Worm (Caenorhabditis elegans): ENCODE measurements around the gene atgl-1.

Gene atgl-1

DNA sequence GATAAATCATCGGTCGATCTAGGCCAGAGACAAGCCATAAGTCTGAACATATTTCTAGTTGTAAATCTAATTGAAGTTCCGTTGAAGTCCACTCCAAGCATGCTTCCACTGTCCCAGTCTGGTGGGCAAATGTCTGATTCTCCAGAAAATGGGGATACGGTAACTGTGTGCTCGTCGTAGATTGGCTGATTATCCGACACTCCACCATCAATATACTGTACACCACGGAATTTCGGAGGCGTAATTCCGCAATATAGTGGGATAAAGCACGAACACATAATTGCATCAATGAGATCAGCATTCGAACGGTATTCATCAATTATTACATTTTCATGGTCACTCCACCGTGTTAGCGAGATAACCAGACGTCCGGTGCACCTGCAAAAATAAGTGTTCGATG, 1.0 kb downstream of the atgl-1 start:
- no peak for TF ChIP-seq rcor-1 (GFP tag; IDR thresholded peaks at IDR 0.05)
- TF ChIP-seq mxl-1 (tag; optimal IDR thresholded peaks at IDR 0.05), result no peak
- TF ChIP-seq rec-8 (tag; optimal IDR thresholded peaks at IDR 0.05), result no peak
- no peak for TF ChIP-seq lin-40 (tag; optimal IDR thresholded peaks at IDR 0.05)
- no peak for TF ChIP-seq Y95B8A.8 (GFP tag; IDR thresholded peaks at IDR 0.05)
- peak; percentile 41 for TF ChIP-seq ztf-26 (tag; optimal IDR thresholded peaks at IDR 0.05)
- TF ChIP-seq snpc-1.1 (tag; optimal IDR thresholded peaks at IDR 0.05; ENCODE audit: insufficient read depth), result no peak
- TF ChIP-seq D2030.7 (GFP tag; IDR thresholded peaks at IDR 0.05), result no peak
- TF ChIP-seq madf-6 (GFP tag; IDR thresholded peaks at IDR 0.05), result no peak
- TF ChIP-seq nfyb-1 (GFP tag; IDR thresholded peaks at IDR 0.05), result 0 out of 2 replicates have a peak, but pooled peaks have one; percentile 6
- no peak for TF ChIP-seq aptf-3 (GFP tag; IDR thresholded peaks at IDR 0.05)
- no peak for TF ChIP-seq dox-1 (GFP tag; IDR thresholded peaks at IDR 0.05)
- no peak for TF ChIP-seq ztf-22 (GFP tag; optimal IDR thresholded peaks at IDR 0.05)
- no peak for TF ChIP-seq F22D6.2 (tag; optimal IDR thresholded peaks at IDR 0.05)
- 0 out of 2 replicates have a peak, but pooled peaks have one; percentile 35 for TF ChIP-seq hsf-1 (GFP tag; IDR thresholded peaks at IDR 0.05)
- TF ChIP-seq madf-3 (GFP tag; IDR thresholded peaks at IDR 0.05), result 0 out of 2 replicates have a peak, but pooled peaks have one; percentile 18
- no peak for TF ChIP-seq ekl-4 (GFP tag; IDR thresholded peaks at IDR 0.05)
- no peak for TF ChIP-seq hmg-1.2 (GFP tag; IDR thresholded peaks at IDR 0.05)
- TF ChIP-seq zfh-2 (GFP tag; conservative IDR thresholded peaks at IDR 0.05), result no peak
- no peak for TF ChIP-seq pha-4 (tag; optimal IDR thresholded peaks at IDR 0.05)
- TF ChIP-seq F57A8.1 (GFP tag; optimal IDR thresholded peaks at IDR 0.05), result no peak
- TF ChIP-seq F52B5.7 (tag; optimal IDR thresholded peaks at IDR 0.05), result no peak
- TF ChIP-seq ceh-58 (GFP tag; IDR thresholded peaks at IDR 0.05), result no peak
- TF ChIP-seq C17E4.6 (GFP tag; IDR thresholded peaks at IDR 0.05), result no peak

DNA sequence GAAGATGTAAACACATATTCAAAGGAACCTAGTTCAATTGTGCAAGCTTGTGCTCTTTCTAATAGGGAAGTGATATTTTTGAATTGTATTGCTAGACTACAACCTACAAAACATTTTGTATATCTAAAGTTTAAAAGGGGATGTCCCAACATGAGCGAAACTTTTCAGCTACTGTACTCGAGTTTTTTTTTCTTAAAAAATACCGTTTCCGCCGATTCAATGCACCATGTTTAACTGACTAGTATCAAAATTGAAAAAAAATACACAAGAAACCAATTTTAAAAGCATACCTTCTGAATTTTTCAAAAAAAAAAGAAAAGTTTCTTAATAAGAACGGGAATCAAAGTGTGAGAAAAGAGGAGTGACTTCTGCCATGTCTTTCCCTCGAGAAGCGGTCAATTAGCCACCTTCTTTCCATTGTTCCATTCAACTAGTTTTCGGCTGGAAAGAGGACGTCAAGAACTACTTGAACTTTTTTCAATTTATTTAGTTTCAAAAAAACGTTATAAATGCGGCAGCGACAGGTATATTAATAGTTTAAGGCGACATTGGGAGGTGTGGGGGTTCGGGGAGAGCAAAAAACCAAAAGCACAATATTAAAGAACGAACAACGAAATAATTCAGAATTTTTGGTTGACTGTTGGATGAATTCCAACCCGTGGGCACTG, 3.8 kb downstream of the atgl-1 start, which contains the start of gene nas-4:
Gene nas-4 (minus strand): TSS at position 351 of the 668 bp plus-strand sequence.
- TF ChIP-seq repo-1 (tag; optimal IDR thresholded peaks at IDR 0.05), result peak; percentile 60
- TF ChIP-seq lin-40 (tag; optimal IDR thresholded peaks at IDR 0.05), result peak; percentile 29
- TF ChIP-seq C17E4.6 (GFP tag; IDR thresholded peaks at IDR 0.05), result no peak
- TF ChIP-seq nhr-120 (GFP tag; IDR thresholded peaks at IDR 0.05), result 0 out of 2 replicates have a peak, but pooled peaks have one; percentile 5
- no peak for TF ChIP-seq K12H6.12 (tag; optimal IDR thresholded peaks at IDR 0.05)
- no peak for TF ChIP-seq attf-5 (GFP tag; optimal IDR thresholded peaks at IDR 0.05)
- TF ChIP-seq somi-1 (GFP tag; optimal IDR thresholded peaks at IDR 0.05), result no peak
- TF ChIP-seq unc-62 (GFP tag; optimal IDR thresholded peaks at IDR 0.05), result no peak
- TF ChIP-seq nfyb-1 (GFP tag; IDR thresholded peaks at IDR 0.05), result peak; percentile 69
- TF ChIP-seq tlf-1 (GFP tag; optimal IDR thresholded peaks at IDR 0.05), result peak; percentile 24
- peak; percentile 14 for TF ChIP-seq nhr-179 (tag; optimal IDR thresholded peaks at IDR 0.05)
- TF ChIP-seq cebp-1 (GFP tag; IDR thresholded peaks at IDR 0.05), result 0 out of 2 replicates have a peak, but pooled peaks have one; percentile 38
- peak; percentile 71 for TF ChIP-seq cebp-1 (tag; optimal IDR thresholded peaks at IDR 0.05)
- no peak for TF ChIP-seq F57A8.1 (GFP tag; optimal IDR thresholded peaks at IDR 0.05)
- TF ChIP-seq hlh-12 (tag; optimal IDR thresholded peaks at IDR 0.05), result no peak
- 0 out of 2 replicates have a peak, but pooled peaks have one; percentile 18 for TF ChIP-seq egl-44 (GFP tag; IDR thresholded peaks at IDR 0.05)
- no peak for TF ChIP-seq sptf-2 (GFP tag; optimal IDR thresholded peaks at IDR 0.05)
- TF ChIP-seq efl-1 (GFP tag; optimal IDR thresholded peaks at IDR 0.05), result no peak
- peak; percentile 5; the same call in 1 of the 2 replicates for TF ChIP-seq cebp-2 (GFP tag; IDR thresholded peaks at IDR 0.05)
- TF ChIP-seq ztf-26 (tag; optimal IDR thresholded peaks at IDR 0.05), result no peak
- peak; percentile 22 for TF ChIP-seq fkh-3 (tag; optimal IDR thresholded peaks at IDR 0.05)
- TF ChIP-seq aptf-2 (GFP tag; conservative IDR thresholded peaks at IDR 0.05), result no peak
- no peak for TF ChIP-seq sdz-38 (tag; optimal IDR thresholded peaks at IDR 0.05)
- no peak for TF ChIP-seq dox-1 (GFP tag; IDR thresholded peaks at IDR 0.05)
- no peak for TF ChIP-seq mcd-1 (GFP tag; IDR thresholded peaks at IDR 0.05)
- TF ChIP-seq aptf-3 (GFP tag; IDR thresholded peaks at IDR 0.05), result no peak
- 0 out of 2 replicates have a peak, but pooled peaks have one; percentile 25 for TF ChIP-seq pbrm-1 (GFP tag; IDR thresholded peaks at IDR 0.05)
- TF ChIP-seq B0035.1 (tag; optimal IDR thresholded peaks at IDR 0.05), result peak; percentile 75
- no peak for TF ChIP-seq rpc-1 (optimal IDR thresholded peaks at IDR 0.05)
- no peak for TF ChIP-seq rpc-1 (tag; optimal IDR thresholded peaks at IDR 0.05)
- TF ChIP-seq F39B2.1 (GFP tag; IDR thresholded peaks at IDR 0.05), result no peak
